Worm (Caenorhabditis elegans) whole organism, L1 larva: Measurements from ENCODE around the gene fip-2.

ENCODE experiments used
- alr-1 ChIP-seq: fragments of 200-800 bp; sonication (Bioruptor generic); optimal IDR thresholded peaks from 2 replicates; lab custom pipeline; 2018; ENCODE audit warnings: borderline replicate concordance, mild to moderate bottlenecking, missing genetic modification characterization, missing compliant biosample characterization
- blmp-1 ChIP-seq: fragments of 150-350 bp; optimal IDR thresholded peaks from 2 replicates; lab custom pipeline; 2014; ENCODE audit warnings: missing biosample characterization, missing genetic modification characterization
- ceh-63 ChIP-seq: fragments of 200-800 bp; sonication (Bioruptor generic); optimal IDR thresholded peaks from 2 replicates; lab custom pipeline; 2018; ENCODE audit warnings: mild to moderate bottlenecking, missing genetic modification characterization, missing compliant biosample characterization
- ceh-82 ChIP-seq, 3 experiments: fragments of 150-350 bp in 1 of 3; sonication (generic microtip) in 2 of 3; optimal IDR thresholded peaks; 2 replicates each; lab custom pipeline; 2014 to 2017; ENCODE audit warnings: missing biosample characterization in 3 of 3, missing genetic modification characterization in 3 of 3
- ceh-88 ChIP-seq: fragments of 200-800 bp; sonication (Bioruptor generic); IDR thresholded peaks from 2 replicates; pipeline ENCODE4 v1.3.6; 2022; ENCODE audit warnings: missing genetic modification characterization, missing compliant biosample characterization
- dpl-1 ChIP-seq, 3 experiments: fragments of 150-350 bp in 2 of 3; sonication (generic microtip) in 1 of 3; optimal IDR thresholded peaks; 2 replicates each; lab custom pipeline; 2014 to 2017; ENCODE audit warnings: missing biosample characterization in 3 of 3, missing genetic modification characterization in 3 of 3, missing genetic modification reagents in 3 of 3
- efl-1 ChIP-seq, 4 experiments: fragments of 150-350 bp; optimal IDR thresholded peaks in 3 of 4; peaks in 1 of 4; 1 replicate in 1 of 4; 2 replicates in 3 of 4; lab custom pipeline; 2014; ENCODE audit warnings: missing biosample characterization in 2 of 4, missing genetic modification characterization in 2 of 4, missing genetic modification reagents in 2 of 4
- egl-27 ChIP-seq, 2 experiments: fragments of 150-350 bp in 1 of 2; sonication (generic microtip); optimal IDR thresholded peaks; 3 replicates each; lab custom pipeline; 2017 to 2018; ENCODE audit warnings: missing biosample characterization in 2 of 2, missing genetic modification characterization in 2 of 2, missing genetic modification reagents in 2 of 2
- elt-2 ChIP-seq: sonication (generic microtip); optimal IDR thresholded peaks from 2 replicates; lab custom pipeline; 2016; ENCODE audit warnings: missing genetic modification characterization, mild to moderate bottlenecking, inconsistent platforms, missing compliant biosample characterization, missing genetic modification reagents
- ets-5 ChIP-seq: fragments of 200-800 bp; sonication (Bioruptor generic); IDR thresholded peaks from 2 replicates; pipeline ENCODE4 v1.3.6; 2022; ENCODE audit warnings: missing genetic modification characterization, missing compliant biosample characterization
- fkh-4 ChIP-seq: sonication (generic microtip); optimal IDR thresholded peaks from 2 replicates; lab custom pipeline; 2016; ENCODE audit warnings: missing compliant biosample characterization, missing genetic modification characterization, borderline replicate concordance
- grh-1 ChIP-seq: fragments of 200-800 bp; sonication (Bioruptor generic); IDR thresholded peaks from 2 replicates; pipeline ENCODE4 v1.3.6; 2022; ENCODE audit warnings: missing genetic modification reagents, missing genetic modification characterization, missing compliant biosample characterization
- hlh-17 ChIP-seq: fragments of 200-800 bp; sonication (Bioruptor generic); optimal IDR thresholded peaks from 2 replicates; lab custom pipeline; 2018; ENCODE audit warnings: missing genetic modification characterization, mild to moderate bottlenecking, missing compliant biosample characterization, moderate library complexity, borderline replicate concordance
- hlh-4 ChIP-seq: sonication (generic microtip); optimal IDR thresholded peaks from 2 replicates; lab custom pipeline; 2016; ENCODE audit warnings: mild to moderate bottlenecking, missing genetic modification characterization, missing compliant biosample characterization
- irx-1 ChIP-seq: sonication (generic microtip); optimal IDR thresholded peaks from 2 replicates; lab custom pipeline; 2016; ENCODE audit warnings: missing genetic modification characterization, missing compliant biosample characterization
- jun-1 ChIP-seq: fragments of 150-350 bp; optimal IDR thresholded peaks from 2 replicates; lab custom pipeline; 2014; ENCODE audit warnings: missing biosample characterization, missing genetic modification reagents, missing genetic modification characterization
- lin-13 ChIP-seq: fragments of 150-350 bp; optimal IDR thresholded peaks from 2 replicates; lab custom pipeline; 2014; ENCODE audit warnings: missing biosample characterization, missing genetic modification reagents, missing genetic modification characterization
- lin-14 ChIP-seq: fragments of 200-800 bp; sonication (Bioruptor generic); optimal IDR thresholded peaks from 2 replicates; lab custom pipeline; 2018; ENCODE audit warnings: mild to moderate bottlenecking, missing genetic modification characterization, moderate library complexity, missing compliant biosample characterization
- lin-39 ChIP-seq: fragments of 150-350 bp; optimal IDR thresholded peaks from 2 replicates; lab custom pipeline; 2014; ENCODE audit warnings: missing biosample characterization, missing genetic modification reagents, missing genetic modification characterization
- lsy-2 ChIP-seq, 2 experiments: fragments of 150-350 bp; optimal IDR thresholded peaks; 2 replicates each; lab custom pipeline; 2014; ENCODE audit warnings: missing biosample characterization in 2 of 2, missing genetic modification characterization in 2 of 2
- mab-9 ChIP-seq: fragments of 200-800 bp; sonication (Bioruptor generic); IDR thresholded peaks from 2 replicates; pipeline ENCODE4 v1.3.6; 2022; ENCODE audit warnings: missing genetic modification reagents, missing genetic modification characterization, missing compliant biosample characterization
- mef-2 ChIP-seq: fragments of 150-350 bp; optimal IDR thresholded peaks from 2 replicates; lab custom pipeline; 2014; ENCODE audit warnings: missing biosample characterization, missing genetic modification characterization
- nhr-19 ChIP-seq: fragments of 200-800 bp; sonication (Bioruptor generic); conservative IDR thresholded peaks from 2 replicates; pipeline ENCODE4 v1.3.6; 2022; ENCODE audit warnings: missing genetic modification characterization, missing compliant biosample characterization
- nhr-20 ChIP-seq: sonication (generic microtip); optimal IDR thresholded peaks from 2 replicates; lab custom pipeline; 2016; ENCODE audit warnings: mild to moderate bottlenecking, missing genetic modification characterization, missing compliant biosample characterization
- nhr-237 ChIP-seq: fragments of 150-350 bp; optimal IDR thresholded peaks from 2 replicates; lab custom pipeline; 2014; ENCODE audit warnings: missing biosample characterization, missing genetic modification characterization
- nhr-85 ChIP-seq: sonication (generic microtip); peaks from one replicate; lab custom pipeline; 2016; ENCODE audit warnings: missing genetic modification characterization, inconsistent platforms, missing compliant biosample characterization
- pqm-1 ChIP-seq: sonication (generic microtip); optimal IDR thresholded peaks from 3 replicates; lab custom pipeline; 2017; ENCODE audit warnings: missing biosample characterization, missing genetic modification characterization
- skn-1 ChIP-seq: fragments of 150-350 bp; optimal IDR thresholded peaks from 2 replicates; lab custom pipeline; 2014; ENCODE audit warnings: missing biosample characterization, missing genetic modification characterization
- sptf-1 ChIP-seq: fragments of 150-350 bp; optimal IDR thresholded peaks from 2 replicates; lab custom pipeline; 2014; ENCODE audit warnings: missing biosample characterization, missing genetic modification characterization
- tbx-2 ChIP-seq: sonication (generic microtip); optimal IDR thresholded peaks from 2 replicates; lab custom pipeline; 2016; ENCODE audit warnings: missing genetic modification characterization, missing compliant biosample characterization
- unc-30 ChIP-seq: sonication (generic microtip); optimal IDR thresholded peaks from 2 replicates; lab custom pipeline; 2017; ENCODE audit warnings: missing biosample characterization, missing genetic modification characterization
- unc-62 ChIP-seq: fragments of 150-350 bp; optimal IDR thresholded peaks from 2 replicates; lab custom pipeline; 2014; ENCODE audit warnings: missing biosample characterization, missing genetic modification reagents, missing genetic modification characterization

fip-2 gene

DNA sequence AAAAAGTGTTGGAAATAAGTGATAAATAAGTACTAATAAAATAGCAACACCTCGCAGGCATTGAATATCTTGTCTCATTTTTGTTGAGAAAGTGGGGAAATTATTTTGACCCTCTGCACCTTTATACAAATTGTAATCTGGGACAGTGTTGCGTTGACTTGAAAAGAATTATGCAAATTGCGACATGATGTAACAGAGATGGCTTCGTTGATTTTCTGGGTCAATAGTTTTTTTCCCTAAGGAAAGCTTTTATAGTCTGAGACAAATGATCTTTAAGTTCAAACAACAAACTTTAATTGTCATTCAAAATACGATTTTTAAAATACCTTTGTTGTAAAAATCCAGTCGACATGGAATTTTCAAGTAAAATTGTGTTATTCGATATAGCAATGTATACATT, 43.1 kb upstream of the fip-2 start, which contains the start of gene bus-1:
Gene bus-1, minus strand, starts transcription at position 101 of the 400 bp plus-strand sequence.
- TF ChIP-seq ets-5 (GFP tag; lab: Robert Waterston, UW) (no peak), unc-62 (GFP tag; lab: Kevin White, UChicago) (no peak), lin-13 (GFP tag; lab: Kevin White, UChicago) (no peak), elt-2 (tag; lab: Kevin White, UChicago) (no peak), nhr-237 (no peak), unc-30 (no peak), grh-1 (GFP tag; lab: Robert Waterston, UW) (no peak), nhr-19 (GFP tag; lab: Robert Waterston, UW) (no peak), dpl-1 (GFP tag; optimal IDR thresholded peaks at IDR 0.05; lab: Kevin White, UChicago) (no peak), blmp-1 (tag; lab: Kevin White, UChicago) (no peak), fkh-4 (no peak), hlh-4 (tag; lab: Kevin White, UChicago) (no peak), tbx-2 (tag; lab: Kevin White, UChicago) (no peak), lin-39 (no peak)

ce11 chrV:9030248-9030647, 37.5 kb upstream of the fip-2 start, which contains the start of gene C25E10.5:
Gene C25E10.5, plus strand, starts transcription at chrV:9030548.
- no peak for TF ChIP-seq lin-14
- no peak for TF ChIP-seq efl-1 (optimal IDR thresholded peaks at IDR 0.05; lab: Kevin White, UChicago)
- peak in 1 of 2 experiments; percentile 40 for TF ChIP-seq efl-1 (GFP tag; optimal IDR thresholded peaks at IDR 0.05 in 1 of 2; lab: Kevin White, UChicago)
- TF ChIP-seq, all 84 proteins: peak for 1

DNA sequence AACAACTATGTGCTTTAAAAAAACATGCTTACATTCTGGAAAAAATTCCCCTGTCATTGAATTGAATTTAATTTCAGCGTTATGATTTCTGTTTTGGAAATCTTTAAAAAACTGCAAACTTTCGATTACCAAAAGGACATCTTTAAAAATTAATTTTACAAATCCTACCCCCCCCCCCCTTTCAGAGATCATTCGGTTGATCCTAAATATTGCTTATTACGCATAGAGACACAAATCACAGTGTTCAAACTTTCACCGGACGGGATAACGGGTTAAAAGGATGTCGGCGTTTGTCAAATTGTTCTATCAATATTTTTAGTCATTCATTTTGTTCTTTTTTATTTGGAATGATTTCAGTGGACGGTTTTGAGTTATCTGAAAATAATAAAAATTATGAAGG, 34.5 kb upstream of the fip-2 start, which contains the start of gene C25E10.4:
Gene C25E10.4, plus strand, starts transcription at position 301 of the 400 bp plus-strand sequence.
- no peak for TF ChIP-seq ceh-82 (tag; optimal IDR thresholded peaks at IDR 0.05; lab: Kevin White, UChicago)
- TF ChIP-seq irx-1 (tag; lab: Kevin White, UChicago), result no peak
- no peak for TF ChIP-seq sptf-1 (tag; lab: Kevin White, UChicago)
- no peak for TF ChIP-seq efl-1 (optimal IDR thresholded peaks at IDR 0.05; lab: Kevin White, UChicago)
- TF ChIP-seq efl-1 (GFP tag; optimal IDR thresholded peaks at IDR 0.05 in 1 of 2; lab: Kevin White, UChicago), result peak in 1 of 2 experiments; percentile 43
- peak; percentile 33 for TF ChIP-seq blmp-1 (tag; lab: Kevin White, UChicago)
- no peak for TF ChIP-seq egl-27 (tag; optimal IDR thresholded peaks at IDR 0.05; lab: Kevin White, UChicago)

DNA sequence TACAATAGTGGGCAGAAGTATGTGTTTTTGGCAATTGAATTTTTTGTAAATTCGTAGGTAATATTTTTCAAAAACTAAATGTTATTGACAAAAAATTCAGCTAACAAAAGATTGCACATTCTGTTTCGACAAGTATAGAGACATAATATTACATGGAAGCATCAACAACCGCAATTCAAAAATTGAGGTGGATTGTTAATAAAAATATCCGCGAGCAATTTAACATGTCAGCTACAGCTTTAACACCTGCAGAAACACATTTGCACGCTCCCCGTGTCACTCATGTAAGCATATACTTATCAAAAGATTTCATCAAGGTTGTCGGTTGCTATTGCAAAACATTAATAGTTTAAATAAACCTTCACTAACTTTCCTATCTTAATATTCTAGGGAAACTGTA, 32.1 kb upstream of the fip-2 start, which contains the start of gene srsx-34:
Gene srsx-34, plus strand, starts transcription at position 301 of the 400 bp plus-strand sequence.
- TF ChIP-seq ceh-63, result no peak
- TF ChIP-seq nhr-20 (tag; lab: Kevin White, UChicago), result no peak
- TF ChIP-seq hlh-17 (GFP tag; lab: Kevin White, UChicago), result no peak
- no peak for TF ChIP-seq lin-14
- TF ChIP-seq alr-1, result no peak
- no peak for TF ChIP-seq lsy-2 (tag; optimal IDR thresholded peaks at IDR 0.05; lab: Kevin White, UChicago)
- TF ChIP-seq jun-1 (tag; lab: Kevin White, UChicago), result no peak
- TF ChIP-seq nhr-85, result no peak

- TF ChIP-seq mab-9 (no peak), pqm-1 (tag; lab: Kevin White, UChicago) (no peak), elt-2 (tag; lab: Kevin White, UChicago) (no peak), ceh-88 (GFP tag; lab: Robert Waterston, UW) (no peak), ceh-82 (tag; optimal IDR thresholded peaks at IDR 0.05; lab: Kevin White, UChicago) (no peak), irx-1 (tag; lab: Kevin White, UChicago) (no peak), ceh-63 (no peak), mef-2 (tag; lab: Kevin White, UChicago) (no peak), skn-1 (no peak)
Observed at ce11 chrV:9041030-9041429, 26.7 kb upstream of the fip-2 start, which contains the start of gene cyp-33B1. Gene cyp-33B1, plus strand, starts transcription at chrV:9041330.
